Worm (Caenorhabditis elegans) whole organism, late embryonic: Measurements from ENCODE around the gene Y69A2AR.16.

Source experiments
- C38D4.7 ChIP-seq: fragments of 200-800 bp; sonication (Bioruptor generic); optimal IDR thresholded peaks from 2 replicates; lab custom pipeline; 2018; ENCODE audit warnings: mild to moderate bottlenecking, missing genetic modification characterization, moderate library complexity, missing compliant biosample characterization
- F13H6.1 ChIP-seq: sonication (generic microtip); optimal IDR thresholded peaks from 2 replicates; lab custom pipeline; 2016; ENCODE audit warnings: missing genetic modification characterization, missing compliant biosample characterization
- K09A11.1 ChIP-seq: sonication (generic microtip); optimal IDR thresholded peaks from 2 replicates; lab custom pipeline; 2017; ENCODE audit warnings: antibody characterized with exemption, mild to moderate bottlenecking, missing genetic modification characterization, missing compliant biosample characterization; ENCODE audit not compliant: insufficient read depth
- T23F11.4 ChIP-seq: fragments of 200-800 bp; sonication (Bioruptor generic); optimal IDR thresholded peaks from 2 replicates; lab custom pipeline; 2018; ENCODE audit warnings: mild to moderate bottlenecking, missing genetic modification characterization, missing compliant biosample characterization
- Y22D7AL.16 ChIP-seq: sonication (generic microtip); optimal IDR thresholded peaks from 2 replicates; lab custom pipeline; 2016; ENCODE audit warnings: missing genetic modification characterization, missing compliant biosample characterization
- ama-1 ChIP-seq: fragments of 150-350 bp; optimal IDR thresholded peaks from 2 replicates; lab custom pipeline; 2014
- ceh-18 ChIP-seq: sonication (generic microtip); optimal IDR thresholded peaks from 2 replicates; lab custom pipeline; 2016; ENCODE audit warnings: missing genetic modification characterization, missing compliant biosample characterization
- ceh-19 ChIP-seq: fragments of 200-800 bp; sonication (Bioruptor generic); optimal IDR thresholded peaks from 2 replicates; lab custom pipeline; 2018; ENCODE audit warnings: mild to moderate bottlenecking, missing genetic modification characterization, missing compliant biosample characterization
- ceh-2 ChIP-seq: sonication (generic microtip); optimal IDR thresholded peaks from 2 replicates; lab custom pipeline; 2016; ENCODE audit warnings: missing genotype, missing genetic modification characterization, missing compliant biosample characterization
- ceh-24 ChIP-seq: sonication (generic microtip); optimal IDR thresholded peaks from 2 replicates; lab custom pipeline; 2016; ENCODE audit warnings: mild to moderate bottlenecking, missing genetic modification characterization, missing compliant biosample characterization
- ceh-30 ChIP-seq: fragments of 150-350 bp; optimal IDR thresholded peaks from 2 replicates; lab custom pipeline; 2014; ENCODE audit warnings: missing biosample characterization, missing genetic modification characterization
- ceh-31 ChIP-seq: sonication (generic microtip); optimal IDR thresholded peaks from 2 replicates; lab custom pipeline; 2016; ENCODE audit warnings: missing genetic modification characterization, missing compliant biosample characterization
- ceh-45 ChIP-seq: fragments of 200-800 bp; sonication (Bioruptor generic); IDR thresholded peaks from 2 replicates; pipeline ENCODE4 v1.3.6; 2022; ENCODE audit warnings: missing genetic modification reagents, missing genetic modification characterization, missing compliant biosample characterization
- ceh-48 ChIP-seq: sonication (generic microtip); optimal IDR thresholded peaks from 2 replicates; lab custom pipeline; 2016; ENCODE audit warnings: missing genetic modification characterization, inconsistent platforms, missing compliant biosample characterization
- ceh-9 ChIP-seq: sonication (generic microtip); optimal IDR thresholded peaks from 2 replicates; lab custom pipeline; 2016; ENCODE audit warnings: mild to moderate bottlenecking, missing genetic modification characterization, inconsistent platforms, missing compliant biosample characterization
- che-1 ChIP-seq: sonication (generic microtip); optimal IDR thresholded peaks from 2 replicates; lab custom pipeline; 2016; ENCODE audit warnings: mild to moderate bottlenecking, missing genetic modification characterization, missing compliant biosample characterization
- dmd-4 ChIP-seq: sonication (generic microtip); optimal IDR thresholded peaks from 2 replicates; lab custom pipeline; 2016; ENCODE audit warnings: borderline replicate concordance, missing genetic modification characterization, missing compliant biosample characterization
- elt-2 ChIP-seq: sonication (generic microtip); optimal IDR thresholded peaks from 2 replicates; lab custom pipeline; 2016; ENCODE audit warnings: missing genetic modification reagents, missing genetic modification characterization, missing compliant biosample characterization
- elt-4 ChIP-seq: sonication (generic microtip); optimal IDR thresholded peaks from 2 replicates; lab custom pipeline; 2016; ENCODE audit warnings: missing genetic modification characterization, missing compliant biosample characterization
- ets-4 ChIP-seq: sonication (generic microtip); optimal IDR thresholded peaks from 2 replicates; lab custom pipeline; 2016; ENCODE audit warnings: missing genetic modification characterization, missing compliant biosample characterization
- eyg-1 ChIP-seq: sonication (generic microtip); optimal IDR thresholded peaks from 2 replicates; lab custom pipeline; 2016; ENCODE audit warnings: missing genotype, missing genetic modification characterization, missing compliant biosample characterization
- fax-1 ChIP-seq: sonication (generic microtip); optimal IDR thresholded peaks from 2 replicates; lab custom pipeline; 2016; ENCODE audit warnings: missing genotype, missing genetic modification characterization, missing compliant biosample characterization
- fkh-10 ChIP-seq: fragments of 150-350 bp; optimal IDR thresholded peaks from 2 replicates; lab custom pipeline; 2014; ENCODE audit warnings: missing biosample characterization, missing genetic modification reagents, missing genetic modification characterization
- gmeb-2 ChIP-seq: sonication (generic microtip); optimal IDR thresholded peaks from 2 replicates; lab custom pipeline; 2016; ENCODE audit warnings: missing genetic modification characterization, inconsistent platforms, missing compliant biosample characterization
- hlh-30 ChIP-seq: sonication (generic microtip); optimal IDR thresholded peaks from 2 replicates; lab custom pipeline; 2017; ENCODE audit warnings: antibody characterized with exemption, missing genetic modification characterization, missing compliant biosample characterization; ENCODE audit not compliant: insufficient read depth
- hlh-8 ChIP-seq: sonication (generic microtip); optimal IDR thresholded peaks from 2 replicates; lab custom pipeline; 2016; ENCODE audit warnings: missing genotype, missing genetic modification characterization, missing compliant biosample characterization
- lim-6 ChIP-seq: sonication (generic microtip); optimal IDR thresholded peaks from 2 replicates; lab custom pipeline; 2016; ENCODE audit warnings: missing genetic modification characterization, missing compliant biosample characterization
- lin-11 ChIP-seq: fragments of 200-800 bp; sonication (Bioruptor generic); optimal IDR thresholded peaks from 2 replicates; lab custom pipeline; 2018; ENCODE audit warnings: mild to moderate bottlenecking, missing genetic modification characterization, missing compliant biosample characterization
- madf-2 ChIP-seq: sonication (generic microtip); optimal IDR thresholded peaks from 2 replicates; lab custom pipeline; 2017; ENCODE audit warnings: missing genetic modification characterization, missing compliant biosample characterization
- nfya-1 ChIP-seq: sonication (generic microtip); optimal IDR thresholded peaks from 2 replicates; lab custom pipeline; 2017; ENCODE audit warnings: missing genetic modification characterization, mild to moderate bottlenecking, missing compliant biosample characterization, antibody characterized with exemption, moderate library complexity
- nhr-11 ChIP-seq: fragments of 150-350 bp; optimal IDR thresholded peaks from 2 replicates; lab custom pipeline; 2014; ENCODE audit warnings: missing biosample characterization, missing genetic modification characterization
- nhr-232 ChIP-seq: sonication (generic microtip); optimal IDR thresholded peaks from 2 replicates; lab custom pipeline; 2016; ENCODE audit warnings: missing genetic modification characterization, missing compliant biosample characterization
- odd-2 ChIP-seq: sonication (generic microtip); optimal IDR thresholded peaks from 2 replicates; lab custom pipeline; 2017; ENCODE audit warnings: antibody characterized with exemption, mild to moderate bottlenecking, missing genetic modification characterization, missing compliant biosample characterization
- pag-3 ChIP-seq: sonication (generic microtip); optimal IDR thresholded peaks from 2 replicates; lab custom pipeline; 2016; ENCODE audit warnings: missing compliant biosample characterization, missing genetic modification characterization, borderline replicate concordance
- pat-9 ChIP-seq: fragments of 200-800 bp; sonication (Bioruptor generic); optimal IDR thresholded peaks from 2 replicates; lab custom pipeline; 2018; ENCODE audit warnings: mild to moderate bottlenecking, missing genetic modification characterization, moderate library complexity, missing compliant biosample characterization
- pax-1 ChIP-seq: fragments of 150-350 bp; optimal IDR thresholded peaks from 2 replicates; lab custom pipeline; 2014; ENCODE audit warnings: missing biosample characterization, missing genetic modification characterization
- pha-2 ChIP-seq: sonication (generic microtip); optimal IDR thresholded peaks from 2 replicates; lab custom pipeline; 2017; ENCODE audit warnings: mild to moderate bottlenecking, missing genetic modification characterization, missing compliant biosample characterization
- pqm-1 ChIP-seq: sonication (generic microtip); optimal IDR thresholded peaks from 2 replicates; lab custom pipeline; 2016; ENCODE audit warnings: missing genetic modification characterization, missing compliant biosample characterization
- pros-1 ChIP-seq: fragments of 150-350 bp; optimal IDR thresholded peaks from 2 replicates; lab custom pipeline; 2014; ENCODE audit warnings: missing biosample characterization, missing genetic modification reagents, missing genetic modification characterization
- sox-2 ChIP-seq: fragments of 200-800 bp; sonication (Bioruptor generic); IDR thresholded peaks from 2 replicates; pipeline ENCODE4 v1.3.6; 2022; ENCODE audit warnings: missing genetic modification reagents, missing genetic modification characterization, missing compliant biosample characterization
- tbx-2 ChIP-seq: sonication (generic microtip); optimal IDR thresholded peaks from 2 replicates; lab custom pipeline; 2016; ENCODE audit warnings: missing genetic modification characterization, missing compliant biosample characterization
- tbx-7 ChIP-seq: sonication (generic microtip); optimal IDR thresholded peaks from 2 replicates; lab custom pipeline; 2016; ENCODE audit warnings: missing genotype, missing genetic modification characterization, missing compliant biosample characterization
- ttx-3 ChIP-seq: sonication (generic microtip); optimal IDR thresholded peaks from 2 replicates; lab custom pipeline; 2016; ENCODE audit warnings: missing genetic modification reagents, missing genetic modification characterization, missing compliant biosample characterization
- unc-42 ChIP-seq: sonication (generic microtip); optimal IDR thresholded peaks from 2 replicates; lab custom pipeline; 2016; ENCODE audit warnings: missing genotype, missing genetic modification characterization, missing compliant biosample characterization
- unc-86 ChIP-seq: sonication (generic microtip); optimal IDR thresholded peaks from 2 replicates; lab custom pipeline; 2016; ENCODE audit warnings: missing genetic modification characterization, missing compliant biosample characterization
- zip-5 ChIP-seq: sonication (generic microtip); optimal IDR thresholded peaks from 2 replicates; lab custom pipeline; 2016; ENCODE audit warnings: missing genetic modification characterization, missing compliant biosample characterization
- ztf-16 ChIP-seq: sonication (generic microtip); optimal IDR thresholded peaks from 2 replicates; lab custom pipeline; 2017; ENCODE audit warnings: missing genetic modification characterization, missing compliant biosample characterization

Gene Y69A2AR.16

ce11 chrIV:2562071-2562470, 64.5 kb downstream of the Y69A2AR.16 start, which contains the start of gene Y69A2AR.50:
Gene Y69A2AR.50, plus strand, starts transcription at chrIV:2562371.
- no peak for TF ChIP-seq odd-2 (tag; lab: Kevin White, UChicago)
- TF ChIP-seq hlh-30 (tag; lab: Kevin White, UChicago): no peak
- TF ChIP-seq ztf-16: no peak
- no peak for TF ChIP-seq eyg-1 (tag; lab: Kevin White, UChicago)
- TF ChIP-seq T23F11.4 (GFP tag; lab: Kevin White, UChicago): no peak
- TF ChIP-seq, all 69 proteins: peak for 0

DNA sequence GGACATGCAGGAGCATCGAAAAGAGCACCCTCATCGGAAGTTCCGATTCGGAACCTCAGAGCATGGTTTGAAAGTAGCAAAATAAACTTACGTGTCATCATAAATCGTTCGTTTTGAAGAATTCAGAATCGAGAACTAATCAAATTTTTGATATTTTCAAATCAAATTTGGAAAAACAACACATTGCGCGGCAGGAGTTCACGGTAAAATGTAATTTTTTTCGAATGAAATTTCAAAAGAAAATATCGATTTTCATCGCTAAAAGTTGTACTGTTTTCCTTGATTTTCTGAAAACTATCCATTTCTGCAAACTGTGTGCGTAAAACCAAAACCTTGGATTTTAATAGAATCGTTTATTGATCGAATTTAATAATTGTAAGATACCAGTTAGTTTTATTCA, 66.4 kb downstream of the Y69A2AR.16 start, which contains the start of gene Y69A2AR.24:
Y69A2AR.24 (minus strand) TSS at position 101 of the 400 bp plus-strand sequence.
- no peak for TF ChIP-seq ets-4
- TF ChIP-seq elt-2 (tag; lab: Kevin White, UChicago): no peak
- no peak for TF ChIP-seq unc-42 (tag; lab: Kevin White, UChicago)
- TF ChIP-seq pha-2 (tag; lab: Kevin White, UChicago): no peak
- no peak for TF ChIP-seq zip-5
- no peak for TF ChIP-seq ceh-31 (tag; lab: Kevin White, UChicago)
- no peak for TF ChIP-seq madf-2 (tag; lab: Kevin White, UChicago)
- TF ChIP-seq lim-6 (tag; lab: Kevin White, UChicago): no peak
- no peak for TF ChIP-seq pat-9 (tag; lab: Kevin White, UChicago)
- TF ChIP-seq ama-1 (lab: Kevin White, UChicago): no peak
- TF ChIP-seq ceh-45 (GFP tag; lab: Robert Waterston, UW): no peak
- no peak for TF ChIP-seq ceh-19 (GFP tag; lab: Kevin White, UChicago)
- TF ChIP-seq nfya-1: no peak
- TF ChIP-seq sox-2: no peak
- TF ChIP-seq C38D4.7 (GFP tag; lab: Kevin White, UChicago): no peak
- no peak for TF ChIP-seq gmeb-2 (tag; lab: Kevin White, UChicago)
- TF ChIP-seq, all 69 proteins: peak for 0

- TF ChIP-seq che-1 (tag; lab: Kevin White, UChicago): no peak
- TF ChIP-seq tbx-2 (tag; lab: Kevin White, UChicago): no peak
- TF ChIP-seq hlh-8 (tag; lab: Kevin White, UChicago): no peak
- TF ChIP-seq elt-4: no peak
- TF ChIP-seq T23F11.4 (GFP tag; lab: Kevin White, UChicago): no peak
- no peak for TF ChIP-seq ceh-2 (tag; lab: Kevin White, UChicago)
- TF ChIP-seq dmd-4 (tag; lab: Kevin White, UChicago): no peak
- TF ChIP-seq lin-11 (tag; lab: Kevin White, UChicago): no peak
- TF ChIP-seq ttx-3 (tag; lab: Kevin White, UChicago): no peak
- no peak for TF ChIP-seq nhr-232 (tag; lab: Kevin White, UChicago)
- TF ChIP-seq pqm-1 (tag; lab: Kevin White, UChicago): no peak
- no peak for TF ChIP-seq elt-2 (tag; lab: Kevin White, UChicago)
- TF ChIP-seq ceh-30 (tag; lab: Kevin White, UChicago): no peak
- no peak for TF ChIP-seq unc-86 (tag; lab: Kevin White, UChicago)
- TF ChIP-seq sox-2: no peak
- no peak for TF ChIP-seq fkh-10 (GFP tag; lab: Kevin White, UChicago)
- TF ChIP-seq pax-1 (tag; lab: Kevin White, UChicago): no peak
- no peak for TF ChIP-seq ceh-48 (tag; lab: Kevin White, UChicago)
- no peak for TF ChIP-seq ceh-24 (tag; lab: Kevin White, UChicago)
Measured at ce11 chrIV:2568267-2568666, 70.7 kb downstream of the Y69A2AR.16 start, which contains the start of the genes Y69A2AR.25 and Y69A2AR.12. Gene Y69A2AR.25, minus strand, starts transcription at chrIV:2568367. Gene Y69A2AR.12, plus strand, starts transcription at chrIV:2568614.

ce11 chrIV:2572107-2572506, 74.5 kb downstream of the Y69A2AR.16 start, which contains the start of gene Y69A2AR.51:
Gene Y69A2AR.51, plus strand, starts transcription at chrIV:2572407.
- no peak for TF ChIP-seq ceh-18 (tag; lab: Kevin White, UChicago)
- TF ChIP-seq eyg-1 (tag; lab: Kevin White, UChicago): no peak
- no peak for TF ChIP-seq nhr-11 (tag; lab: Kevin White, UChicago)
- no peak for TF ChIP-seq ceh-2 (tag; lab: Kevin White, UChicago)
- TF ChIP-seq fkh-10 (GFP tag; lab: Kevin White, UChicago): no peak
- TF ChIP-seq F13H6.1 (tag; lab: Kevin White, UChicago): no peak
- no peak for TF ChIP-seq ceh-30 (tag; lab: Kevin White, UChicago)
- no peak for TF ChIP-seq lin-11 (tag; lab: Kevin White, UChicago)
- TF ChIP-seq ceh-9: no peak
- no peak for TF ChIP-seq tbx-2 (tag; lab: Kevin White, UChicago)
- TF ChIP-seq tbx-7: no peak
- TF ChIP-seq C38D4.7 (GFP tag; lab: Kevin White, UChicago): no peak
- no peak for TF ChIP-seq fax-1 (tag; lab: Kevin White, UChicago)
- TF ChIP-seq pros-1: no peak
- no peak for TF ChIP-seq pag-3 (tag; lab: Kevin White, UChicago)
- no peak for TF ChIP-seq Y22D7AL.16
- TF ChIP-seq K09A11.1 (tag; lab: Kevin White, UChicago): no peak
- TF ChIP-seq ets-4: no peak
- no peak for TF ChIP-seq hlh-8 (tag; lab: Kevin White, UChicago)
